Worm (Caenorhabditis elegans): Measurements from ENCODE around the gene F01D5.3.

ce11 chrII:13976161-13976560 is 23.8 kb downstream of the F01D5.3 start, which contains the start of gene Y39G8B.2:
- TF ChIP-seq nhr-76 (tag; optimal IDR thresholded peaks at IDR 0.05) (no peak), nhr-28 (tag; optimal IDR thresholded peaks at IDR 0.05) (no peak), elt-3 (tag; optimal IDR thresholded peaks at IDR 0.05) (no peak), bed-3 (GFP tag; optimal IDR thresholded peaks at IDR 0.05) (no peak), nhr-12 (tag; optimal IDR thresholded peaks at IDR 0.05) (no peak), sptf-1 (tag; optimal IDR thresholded peaks at IDR 0.05) (peak; percentile 82), nhr-2 (tag; optimal IDR thresholded peaks at IDR 0.05) (no peak), elt-1 (tag; optimal IDR thresholded peaks at IDR 0.05; ENCODE audit: borderline replicate concordance, insufficient read depth) (no peak), pha-4 (tag; optimal IDR thresholded peaks at IDR 0.05) (peak; percentile 90), mab-5 (tag; optimal IDR thresholded peaks at IDR 0.05) (no peak), hlh-1 (tag; optimal IDR thresholded peaks at IDR 0.05) (peak; percentile 47), unc-39 (tag; optimal IDR thresholded peaks at IDR 0.05) (no peak), ceh-83 (GFP tag; optimal IDR thresholded peaks at IDR 0.05) (peak; percentile 52)
